Worm (Caenorhabditis elegans) whole organism, early embryonic: ENCODE measurements around the gene F32D1.3.

Experiments
- ama-1 ChIP-seq: fragments of 150-350 bp; optimal IDR thresholded peaks from 2 replicates; lab custom pipeline; 2014
- ceh-36 ChIP-seq: sonication (generic microtip); optimal IDR thresholded peaks from 2 replicates; lab custom pipeline; 2016; ENCODE audit warnings: missing genetic modification characterization, inconsistent platforms, missing compliant biosample characterization
- hmg-4 ChIP-seq: fragments of 200-800 bp; sonication (Bioruptor generic); optimal IDR thresholded peaks from 2 replicates; lab custom pipeline; 2018; ENCODE audit warnings: mild to moderate bottlenecking, missing genetic modification characterization, missing compliant biosample characterization
- sea-1 ChIP-seq: fragments of 200-800 bp; sonication (Bioruptor generic); conservative IDR thresholded peaks from 2 replicates; pipeline ENCODE4 v1.3.6; 2022; ENCODE audit warnings: missing genetic modification characterization, missing compliant biosample characterization

ce11 chrV:4326841-4327240, 34.5 kb downstream of the F32D1.3 start, which contains the start of gene D2063.1:
- TF ChIP-seq ama-1 (no peak), sea-1 (GFP tag; lab: Robert Waterston, UW) (no peak), ceh-36 (tag; lab: Kevin White, UChicago) (no peak), hmg-4 (GFP tag; lab: Kevin White, UChicago) (no peak)
